Worm (Caenorhabditis elegans) whole organism, late embryonic: Measurements from ENCODE around the gene pfs-2.

ENCODE experiments used
- dmd-4 ChIP-seq: sonication (generic microtip); optimal IDR thresholded peaks from 2 replicates; lab custom pipeline; 2016; ENCODE audit warnings: borderline replicate concordance, missing genetic modification characterization, missing compliant biosample characterization
- dve-1 ChIP-seq: sonication (generic microtip); optimal IDR thresholded peaks from 2 replicates; lab custom pipeline; 2017; ENCODE audit warnings: antibody characterized with exemption, mild to moderate bottlenecking, missing genetic modification characterization, missing compliant biosample characterization
- elt-2 ChIP-seq: sonication (generic microtip); optimal IDR thresholded peaks from 2 replicates; lab custom pipeline; 2016; ENCODE audit warnings: missing genetic modification reagents, missing genetic modification characterization, missing compliant biosample characterization
- pha-4 ChIP-seq: fragments of 150-350 bp; optimal IDR thresholded peaks from 2 replicates; lab custom pipeline; 2018; ENCODE audit warnings: missing biosample characterization, missing genetic modification reagents, missing genetic modification characterization

- TF ChIP-seq dve-1 (no peak), pha-4 (tag; lab: Kevin White, UChicago) (no peak), elt-2 (no peak), dmd-4 (tag; lab: Kevin White, UChicago) (no peak)
Observed at ce11 chrII:14404266-14404665, 46.1 kb downstream of the pfs-2 start.
